Worm (Caenorhabditis elegans) whole organism, late embryonic: ENCODE results near the gene flp-7.

ENCODE experiments used
- ahr-1 ChIP-seq: sonication (generic microtip); optimal IDR thresholded peaks from 2 replicates; lab custom pipeline; 2016; ENCODE audit warnings: missing genetic modification characterization, missing compliant biosample characterization
- ceh-14 ChIP-seq: sonication (generic microtip); optimal IDR thresholded peaks from 2 replicates; lab custom pipeline; 2016; ENCODE audit warnings: missing genotype, missing genetic modification characterization, missing compliant biosample characterization
- lin-11 ChIP-seq: fragments of 200-800 bp; sonication (Bioruptor generic); optimal IDR thresholded peaks from 2 replicates; lab custom pipeline; 2018; ENCODE audit warnings: mild to moderate bottlenecking, missing genetic modification characterization, missing compliant biosample characterization
- nhr-11 ChIP-seq: fragments of 150-350 bp; optimal IDR thresholded peaks from 2 replicates; lab custom pipeline; 2014; ENCODE audit warnings: missing biosample characterization, missing genetic modification characterization
- pat-9 ChIP-seq: fragments of 200-800 bp; sonication (Bioruptor generic); optimal IDR thresholded peaks from 2 replicates; lab custom pipeline; 2018; ENCODE audit warnings: mild to moderate bottlenecking, missing genetic modification characterization, moderate library complexity, missing compliant biosample characterization
- unc-55 ChIP-seq: sonication (generic microtip); optimal IDR thresholded peaks from 2 replicates; lab custom pipeline; 2017; ENCODE audit warnings: missing biosample characterization, missing genetic modification reagents, missing genetic modification characterization
- unc-86 ChIP-seq: sonication (generic microtip); optimal IDR thresholded peaks from 2 replicates; lab custom pipeline; 2016; ENCODE audit warnings: missing genetic modification characterization, missing compliant biosample characterization

ce11 chrX:5905764-5906163 lies 20.1 kb downstream of the flp-7 start:
- TF ChIP-seq nhr-11 (tag; lab: Kevin White, UChicago) (no peak), ceh-14 (tag; lab: Kevin White, UChicago) (no peak), pat-9 (tag; lab: Kevin White, UChicago) (no peak), unc-55 (GFP tag; lab: Kevin White, UChicago) (no peak), ahr-1 (tag; lab: Kevin White, UChicago) (no peak), lin-11 (tag; lab: Kevin White, UChicago) (no peak), unc-86 (tag; lab: Kevin White, UChicago) (no peak)
